Fruit fly (Drosophila melanogaster) whole organism, prepupa: ENCODE data around the gene Vps53.

Experiments used
- Blimp-1 ChIP-seq: fragments of 200-800 bp; sonication (Bioruptor generic); optimal IDR thresholded peaks from 3 replicates; lab custom pipeline; 2017; ENCODE audit warnings: missing biosample characterization, missing genetic modification characterization, mild to moderate bottlenecking, moderate library complexity, missing genetic modification reagents
- CG10631 ChIP-seq: fragments of 200-800 bp; sonication (Bioruptor generic); optimal IDR thresholded peaks from 2 replicates; lab custom pipeline; 2016; ENCODE audit warnings: missing biosample characterization, missing genetic modification characterization
- CG11294 ChIP-seq: fragments of 200-800 bp; sonication (Bioruptor generic); IDR thresholded peaks from 2 replicates; pipeline ENCODE4 v1.3.6; 2022; ENCODE audit warnings: missing biosample characterization, missing genetic modification characterization
- CG11762 ChIP-seq: fragments of 200-800 bp; sonication (Bioruptor generic); optimal IDR thresholded peaks from 3 replicates; lab custom pipeline; 2016; ENCODE audit warnings: missing biosample characterization, missing genetic modification characterization; ENCODE audit not compliant: insufficient read depth
- CG1621 ChIP-seq: fragments of 200-800 bp; sonication (Bioruptor generic); optimal IDR thresholded peaks from 3 replicates; lab custom pipeline; 2018; ENCODE audit warnings: missing biosample characterization, mild to moderate bottlenecking, missing genetic modification characterization
- CG3032 ChIP-seq: fragments of 200-800 bp; optimal IDR thresholded peaks from 2 replicates; lab custom pipeline; 2019; ENCODE audit warnings: missing biosample characterization, mild to moderate bottlenecking, missing genetic modification characterization, moderate library complexity
- CG32006 ChIP-seq: fragments of 200-800 bp; sonication (Bioruptor generic); optimal IDR thresholded peaks from 3 replicates; lab custom pipeline; 2017; ENCODE audit warnings: missing biosample characterization, mild to moderate bottlenecking, missing genetic modification characterization
- CG34406 ChIP-seq: fragments of 200-800 bp; sonication (Bioruptor generic); optimal IDR thresholded peaks from 3 replicates; lab custom pipeline; 2016; ENCODE audit warnings: missing biosample characterization, missing genetic modification characterization
- CG3919 ChIP-seq: fragments of 200-800 bp; sonication (Bioruptor generic); optimal IDR thresholded peaks from 3 replicates; lab custom pipeline; 2016; ENCODE audit warnings: missing biosample characterization, missing genetic modification characterization
- CG4318 ChIP-seq: fragments of 200-800 bp; sonication (Bioruptor generic); optimal IDR thresholded peaks from 3 replicates; lab custom pipeline; 2017; ENCODE audit warnings: missing biosample characterization, mild to moderate bottlenecking, missing genetic modification characterization
- CG6163 ChIP-seq: fragments of 200-800 bp; sonication (Bioruptor generic); IDR thresholded peaks from 3 replicates; pipeline ENCODE4 v1.3.6; 2022; ENCODE audit warnings: missing biosample characterization, missing genetic modification characterization
- CG6808 ChIP-seq: fragments of 200-800 bp; sonication (Bioruptor generic); optimal IDR thresholded peaks from 3 replicates; lab custom pipeline; 2017; ENCODE audit warnings: missing biosample characterization, missing genetic modification characterization, mild to moderate bottlenecking, moderate library complexity, missing genetic modification reagents
- CG6854 ChIP-seq: fragments of 200-800 bp; sonication (Bioruptor generic); optimal IDR thresholded peaks from 2 replicates; lab custom pipeline; 2017; ENCODE audit warnings: missing biosample characterization, mild to moderate bottlenecking, missing genetic modification characterization
- CG8319 ChIP-seq: fragments of 200-800 bp; sonication (Bioruptor generic); optimal IDR thresholded peaks from 3 replicates; lab custom pipeline; 2016; ENCODE audit warnings: missing biosample characterization, missing genetic modification characterization
- CG9139 ChIP-seq: fragments of 200-800 bp; sonication (Bioruptor generic); optimal IDR thresholded peaks from 3 replicates; lab custom pipeline; 2017; ENCODE audit warnings: missing biosample characterization, mild to moderate bottlenecking, missing genetic modification characterization
- Eip93F ChIP-seq: fragments of 200-800 bp; sonication (Bioruptor generic); optimal IDR thresholded peaks from 2 replicates; lab custom pipeline; 2016; ENCODE audit warnings: missing biosample characterization, mild to moderate bottlenecking, missing genetic modification characterization
- Ets96B ChIP-seq: fragments of 200-800 bp; optimal IDR thresholded peaks from 2 replicates; lab custom pipeline; 2019; ENCODE audit warnings: missing biosample characterization, mild to moderate bottlenecking, missing genetic modification characterization, moderate library complexity
- Gug ChIP-seq: fragments of 200-800 bp; sonication (Bioruptor generic); IDR thresholded peaks from 2 replicates; pipeline ENCODE4 v1.3.6; 2022; ENCODE audit warnings: missing biosample characterization, missing genetic modification characterization
- Sox102F ChIP-seq: fragments of 200-800 bp; sonication (Bioruptor generic); optimal IDR thresholded peaks from 2 replicates; lab custom pipeline; 2016; ENCODE audit warnings: missing biosample characterization, mild to moderate bottlenecking, missing genetic modification characterization
- Sox14 ChIP-seq: fragments of 200-800 bp; sonication (Bioruptor generic); optimal IDR thresholded peaks from 3 replicates; lab custom pipeline; 2016; ENCODE audit warnings: missing biosample characterization, missing genetic modification characterization
- Sox15 ChIP-seq: fragments of 200-800 bp; sonication (Bioruptor generic); optimal IDR thresholded peaks from 3 replicates; lab custom pipeline; 2016; ENCODE audit warnings: missing biosample characterization, missing genetic modification characterization
- achi ChIP-seq: fragments of 200-800 bp; sonication (Bioruptor generic); optimal IDR thresholded peaks from 3 replicates; lab custom pipeline; 2016; ENCODE audit warnings: missing biosample characterization, missing genetic modification characterization
- acj6 ChIP-seq: fragments of 200-800 bp; sonication (Bioruptor generic); optimal IDR thresholded peaks from 3 replicates; lab custom pipeline; 2016; ENCODE audit warnings: missing biosample characterization, missing genetic modification characterization
- dac ChIP-seq: fragments of 200-800 bp; sonication (Bioruptor generic); optimal IDR thresholded peaks from 2 replicates; lab custom pipeline; 2017; ENCODE audit warnings: missing biosample characterization, mild to moderate bottlenecking, missing genetic modification characterization
- dsx ChIP-seq: fragments of 200-800 bp; optimal IDR thresholded peaks from 3 replicates; lab custom pipeline; 2019; ENCODE audit warnings: missing biosample characterization, mild to moderate bottlenecking, missing genetic modification characterization, moderate library complexity; ENCODE audit not compliant: poor library complexity, severe bottlenecking
- eg ChIP-seq: fragments of 200-800 bp; sonication (Bioruptor generic); IDR thresholded peaks from 3 replicates; pipeline ENCODE4 v1.3.6; 2022; ENCODE audit warnings: missing biosample characterization, missing genetic modification characterization
- esn ChIP-seq: fragments of 200-800 bp; sonication (Bioruptor generic); optimal IDR thresholded peaks from 2 replicates; lab custom pipeline; 2016; ENCODE audit warnings: missing biosample characterization, mild to moderate bottlenecking, missing genetic modification characterization, moderate library complexity
- fd59A ChIP-seq: fragments of 200-800 bp; sonication (Bioruptor generic); optimal IDR thresholded peaks from 2 replicates; lab custom pipeline; 2017; ENCODE audit warnings: missing biosample characterization, mild to moderate bottlenecking, missing genetic modification characterization, missing genetic modification reagents
- fd85E ChIP-seq: fragments of 200-800 bp; sonication (Bioruptor generic); optimal IDR thresholded peaks from 3 replicates; lab custom pipeline; 2016; ENCODE audit warnings: missing biosample characterization, missing genetic modification characterization
- fkh ChIP-seq: fragments of 200-800 bp; sonication (Bioruptor generic); optimal IDR thresholded peaks from 3 replicates; lab custom pipeline; 2017; ENCODE audit warnings: missing biosample characterization, mild to moderate bottlenecking, missing genetic modification characterization, moderate library complexity
- net ChIP-seq: fragments of 200-800 bp; sonication (Bioruptor generic); optimal IDR thresholded peaks from 3 replicates; lab custom pipeline; 2016; ENCODE audit warnings: missing biosample characterization, missing genetic modification characterization
- pdm3 ChIP-seq: fragments of 200-800 bp; sonication (Bioruptor generic); optimal IDR thresholded peaks from 3 replicates; lab custom pipeline; 2016; ENCODE audit warnings: missing biosample characterization, missing genetic modification characterization
- salr ChIP-seq, 2 experiments: fragments of 200-800 bp; sonication (Bioruptor generic); optimal IDR thresholded peaks; 3 replicates each; lab custom pipeline; 2016 to 2018; ENCODE audit warnings: missing biosample characterization in 2 of 2, missing genetic modification characterization in 2 of 2, mild to moderate bottlenecking in 1 of 2
- spab ChIP-seq: fragments of 200-800 bp; sonication (Bioruptor generic); optimal IDR thresholded peaks from 2 replicates; lab custom pipeline; 2017; ENCODE audit warnings: missing biosample characterization, mild to moderate bottlenecking, missing genetic modification characterization, missing genetic modification reagents
- svp ChIP-seq: fragments of 200-800 bp; sonication (Bioruptor generic); peaks from one replicate; lab custom pipeline; 2016; ENCODE audit warnings: missing biosample characterization, missing genetic modification characterization
- topi ChIP-seq: fragments of 200-800 bp; sonication (Bioruptor generic); optimal IDR thresholded peaks from 3 replicates; lab custom pipeline; 2016; ENCODE audit warnings: missing biosample characterization, missing genetic modification characterization

The Vps53 gene

DNA sequence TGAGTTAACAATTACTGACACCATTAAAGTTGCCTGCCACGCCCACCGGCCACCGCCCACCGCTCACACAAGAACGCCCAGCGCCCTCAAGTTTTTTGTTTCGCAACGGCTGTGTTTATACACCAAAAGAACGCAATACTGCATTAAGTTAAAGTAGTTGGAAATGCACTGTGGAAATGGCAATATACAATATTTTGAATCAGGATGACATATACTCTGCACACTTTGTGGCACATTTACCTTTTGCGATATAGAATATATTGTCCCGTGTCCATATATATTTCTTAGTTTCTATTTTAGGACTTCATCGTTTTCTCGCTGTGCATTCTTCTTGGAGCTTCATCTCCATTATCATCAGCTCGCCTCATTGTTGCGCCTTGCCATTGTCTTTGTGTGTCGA, 30.2 kb upstream of the Vps53 start (continued):
- TF ChIP-seq fkh (GFP tag; lab: Kevin White, UChicago), result no peak
- TF ChIP-seq CG6808 (GFP tag; lab: Kevin White, UChicago), result peak; percentile 27
- TF ChIP-seq CG6163 (GFP tag; lab: Robert Waterston, UW), result peak; percentile 49; the same call in 1 of the 3 replicates
- TF ChIP-seq CG32006 (GFP tag; lab: Kevin White, UChicago), result peak; percentile 50
- peak; percentile 26 for TF ChIP-seq topi (GFP tag; lab: Kevin White, UChicago)
- no peak for TF ChIP-seq fd85E
- TF ChIP-seq Eip93F (GFP tag; lab: Kevin White, UChicago), result no peak
- TF ChIP-seq CG4318 (GFP tag; lab: Kevin White, UChicago), result no peak
- peak; percentile 31 for TF ChIP-seq spab (GFP tag; lab: Kevin White, UChicago)
- peak; percentile 54 for TF ChIP-seq svp
- peak; percentile 11 for TF ChIP-seq CG11762
- TF ChIP-seq CG11294 (GFP tag; lab: Robert Waterston, UW), result no peak
- peak; percentile 47 for TF ChIP-seq achi (GFP tag; lab: Kevin White, UChicago)
- peak in 1 of 2 experiments; percentile 5 for TF ChIP-seq salr (GFP tag; optimal IDR thresholded peaks at IDR 0.05; lab: Kevin White, UChicago)

DNA sequence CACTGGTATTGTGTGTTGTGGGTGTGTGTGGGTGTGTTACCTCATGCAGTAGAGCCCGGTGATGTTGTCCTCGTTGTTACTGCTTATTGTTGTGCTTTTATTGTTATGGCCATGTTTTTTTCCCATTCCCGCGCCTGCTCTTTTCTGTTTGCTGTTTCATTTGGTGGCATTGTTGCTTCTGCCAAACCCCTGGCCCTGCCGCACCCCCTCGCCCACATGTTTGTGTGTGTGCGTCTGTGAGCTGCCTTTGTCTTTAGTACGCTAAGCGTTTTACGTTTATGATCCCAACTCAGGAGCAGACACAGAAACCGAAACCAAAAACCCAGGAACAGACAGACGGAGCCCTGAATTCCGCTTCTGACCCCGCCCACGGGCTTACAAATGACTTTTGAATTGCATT, 28.2 kb upstream of the Vps53 start:
- TF ChIP-seq Sox14 (no peak), Blimp-1 (no peak), eg (GFP tag; lab: Robert Waterston, UW) (no peak), fd59A (GFP tag; lab: Kevin White, UChicago) (no peak), CG3032 (tag; lab: Kevin White, UChicago) (no peak), svp (no peak), dsx (no peak), acj6 (GFP tag; lab: Kevin White, UChicago) (no peak)

DNA sequence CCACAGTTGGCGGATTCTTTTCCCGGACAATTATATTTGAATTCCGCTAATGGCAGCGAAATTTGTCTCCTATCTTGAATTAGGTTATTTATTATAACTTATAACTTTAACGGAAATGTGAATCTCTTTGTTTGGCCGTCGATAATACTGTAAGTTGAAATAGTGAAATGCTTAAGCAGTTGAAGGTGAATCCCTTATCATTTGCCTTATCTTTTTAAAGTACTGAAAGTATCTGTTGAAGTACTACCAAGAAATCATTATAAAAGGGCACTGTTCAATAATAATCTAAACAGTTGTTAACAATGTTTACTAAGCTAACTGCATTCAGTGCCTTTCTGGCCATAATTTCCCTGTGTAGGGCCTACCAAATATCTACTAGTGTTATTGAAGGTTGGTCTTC, 25.0 kb upstream of the Vps53 start, which contains the start of gene CG43055:
TSS of gene CG43055 (plus strand) at position 301 of the 400 bp plus-strand sequence.
- no peak for TF ChIP-seq pdm3 (GFP tag; lab: Kevin White, UChicago)
- TF ChIP-seq CG32006 (GFP tag; lab: Kevin White, UChicago), result no peak
- no peak for TF ChIP-seq CG4318 (GFP tag; lab: Kevin White, UChicago)
- no peak for TF ChIP-seq Blimp-1
- TF ChIP-seq CG10631, result no peak
- no peak for TF ChIP-seq net
- no peak for TF ChIP-seq CG6854 (GFP tag; lab: Kevin White, UChicago)

DNA sequence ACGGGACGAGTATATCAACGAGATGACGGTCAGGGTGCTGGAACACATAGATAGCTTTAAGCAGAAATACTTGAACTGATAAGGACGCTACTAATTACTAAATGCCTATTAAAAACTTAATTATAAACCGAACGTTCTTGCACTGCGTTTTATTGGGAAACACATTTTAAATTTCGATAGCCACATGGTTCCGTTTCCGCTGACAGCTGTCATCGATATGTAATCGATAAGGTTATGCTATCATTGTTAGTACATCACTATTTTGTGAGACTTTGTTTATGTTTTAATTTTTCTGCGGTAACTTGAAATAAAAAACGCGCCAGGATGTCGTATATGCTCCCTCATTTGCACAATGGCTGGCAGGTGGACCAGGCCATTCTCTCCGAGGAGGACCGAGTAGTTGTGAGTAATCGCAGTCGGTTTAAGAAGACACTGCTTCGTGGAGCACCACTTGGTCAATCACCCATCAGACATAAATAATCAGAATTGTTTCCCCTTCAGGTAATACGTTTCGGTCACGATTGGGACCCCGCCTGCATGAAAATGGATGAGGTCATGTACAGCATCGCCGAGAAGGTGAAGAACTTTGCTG, 17.2 kb upstream of the Vps53 start, which contains the start of gene Dim1:
TSS of gene Dim1 (plus strand) at position 239 of the 592 bp plus-strand sequence.
- TF ChIP-seq CG10631 (no peak), esn (GFP tag; lab: Kevin White, UChicago) (no peak), CG6163 (GFP tag; lab: Robert Waterston, UW) (peak; percentile 61), CG8319 (GFP tag; lab: Kevin White, UChicago) (no peak), CG9139 (GFP tag; lab: Kevin White, UChicago) (peak; percentile 43), CG34406 (GFP tag; lab: Kevin White, UChicago) (peak; percentile 59), achi (GFP tag; lab: Kevin White, UChicago) (peak; percentile 40)

DNA sequence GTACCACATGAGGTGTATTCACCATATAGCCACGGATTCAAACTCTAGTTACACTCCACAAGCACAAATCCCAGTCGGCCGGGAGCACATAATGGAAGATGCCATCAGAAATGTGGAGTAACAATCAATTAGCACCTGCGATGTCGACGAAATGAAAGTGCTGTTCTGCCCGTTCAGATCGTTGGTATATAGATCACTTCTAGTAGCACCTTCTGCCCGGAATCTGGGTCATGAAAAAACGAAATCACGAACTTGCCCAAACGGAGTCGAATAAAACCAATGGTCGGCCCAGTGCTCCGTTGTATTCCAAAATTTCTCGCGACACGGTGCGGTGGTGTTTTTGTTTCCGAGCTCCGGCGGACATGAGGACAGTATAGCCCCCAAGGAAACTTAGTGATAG, 14.8 kb upstream of the Vps53 start, which contains the start of gene CG33003:
TSS of gene CG33003 (plus strand) at position 301 of the 400 bp plus-strand sequence.
- TF ChIP-seq Eip93F (GFP tag; lab: Kevin White, UChicago) (no peak), CG11762 (no peak), achi (GFP tag; lab: Kevin White, UChicago) (no peak), Sox102F (GFP tag; lab: Kevin White, UChicago) (no peak), CG3919 (no peak), Gug (GFP tag; lab: Robert Waterston, UW) (no peak), Sox15 (GFP tag; lab: Kevin White, UChicago) (no peak), CG32006 (GFP tag; lab: Kevin White, UChicago) (no peak), svp (no peak), CG1621 (tag; lab: Kevin White, UChicago) (no peak), CG10631 (no peak), dac (GFP tag; lab: Kevin White, UChicago) (no peak), Ets96B (tag; lab: Kevin White, UChicago) (no peak), net (no peak), salr (GFP tag; optimal IDR thresholded peaks at IDR 0.05; lab: Kevin White, UChicago) (no peak)
